Worm (Caenorhabditis elegans) whole organism, L3 larva: ENCODE data around the gene nape-1.

Experiments used
- ceh-16 ChIP-seq: sonication (generic microtip); optimal IDR thresholded peaks from 2 replicates; lab custom pipeline; 2017; ENCODE audit warnings: missing biosample characterization, missing genetic modification characterization
- daf-12 ChIP-seq: fragments of 150-350 bp; optimal IDR thresholded peaks from 2 replicates; lab custom pipeline; 2014; ENCODE audit warnings: missing biosample characterization, missing genetic modification reagents, missing genetic modification characterization
- elt-2 ChIP-seq: sonication (generic microtip); optimal IDR thresholded peaks from 2 replicates; lab custom pipeline; 2016; ENCODE audit warnings: missing genetic modification reagents, mild to moderate bottlenecking, missing genetic modification characterization, missing compliant biosample characterization
- fkh-10 ChIP-seq: sonication (generic microtip); optimal IDR thresholded peaks from 2 replicates; lab custom pipeline; 2017; ENCODE audit warnings: missing biosample characterization, missing genetic modification reagents, missing genetic modification characterization
- fos-1 ChIP-seq: fragments of 150-350 bp; optimal IDR thresholded peaks from 2 replicates; lab custom pipeline; 2014; ENCODE audit warnings: missing biosample characterization, missing genetic modification characterization
- nhr-25 ChIP-seq: sonication (generic microtip); optimal IDR thresholded peaks from 2 replicates; lab custom pipeline; 2017; ENCODE audit warnings: missing biosample characterization, missing genetic modification characterization
- pha-4 ChIP-seq: fragments of 150-350 bp; optimal IDR thresholded peaks from 2 replicates; lab custom pipeline; 2014; ENCODE audit warnings: missing biosample characterization, missing genetic modification reagents, missing genetic modification characterization
- snpc-4 ChIP-seq: fragments of 150-350 bp; optimal IDR thresholded peaks from 2 replicates; lab custom pipeline; 2014; ENCODE audit warnings: missing biosample characterization, missing genetic modification characterization
- ztf-11 ChIP-seq: fragments of 150-350 bp; optimal IDR thresholded peaks from 2 replicates; lab custom pipeline; 2014; ENCODE audit warnings: missing biosample characterization, missing genetic modification characterization

DNA sequence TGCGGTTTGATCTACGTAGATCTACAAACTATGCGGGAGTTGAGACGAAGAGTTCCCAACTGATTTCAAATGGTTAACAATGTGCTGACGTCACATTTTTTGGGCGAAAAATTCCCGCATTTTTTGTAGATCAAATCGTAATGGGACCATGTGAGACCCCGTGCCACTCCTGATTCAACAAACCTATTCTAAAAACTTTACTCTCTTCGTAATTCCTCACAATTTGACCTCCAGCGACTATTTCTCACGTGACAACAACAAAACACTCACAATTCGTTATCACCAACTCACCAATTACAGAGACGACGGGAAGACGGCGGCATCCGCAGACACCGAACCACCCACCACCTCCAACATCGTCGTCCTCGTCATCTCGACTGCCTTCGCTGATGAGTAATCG lies 3.1 kb upstream of the nape-1 start, which contains the start of gene siah-1:
- TF ChIP-seq fos-1, result no peak
- TF ChIP-seq ztf-11 (tag; lab: Kevin White, UChicago), result no peak
- TF ChIP-seq elt-2 (tag; lab: Kevin White, UChicago), result peak; percentile 25
- no peak for TF ChIP-seq daf-12 (tag; lab: Kevin White, UChicago)
- no peak for TF ChIP-seq fkh-10 (GFP tag; lab: Kevin White, UChicago)
- no peak for TF ChIP-seq nhr-25 (tag; lab: Kevin White, UChicago)
- no peak for TF ChIP-seq pha-4
- TF ChIP-seq snpc-4 (tag; lab: Kevin White, UChicago), result no peak
- no peak for TF ChIP-seq ceh-16
